Fruit fly (Drosophila melanogaster): ENCODE measurements around the gene CG31445.

DNA sequence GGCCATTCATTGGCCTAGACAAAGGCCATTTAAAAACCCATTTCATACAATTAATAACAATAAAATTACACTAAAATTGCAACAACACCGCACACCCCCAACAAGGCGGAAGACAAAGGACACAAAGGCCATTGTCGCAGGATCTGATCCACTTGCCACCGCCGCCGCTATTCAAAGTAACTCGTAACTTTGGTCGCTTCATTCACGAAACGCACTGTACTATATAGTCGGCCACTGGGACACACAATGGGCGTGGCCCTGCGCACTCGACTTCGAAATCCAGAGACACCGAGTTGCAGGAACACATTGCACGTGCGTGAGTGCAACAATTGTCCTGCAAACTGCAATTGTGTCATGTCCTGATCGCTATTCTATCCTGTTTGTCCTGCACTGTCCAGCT is 48.8 kb upstream of the CG31445 start:
- no peak for TF ChIP-seq toe (GFP tag; optimal IDR thresholded peaks at IDR 0.05)
- no peak for TF ChIP-seq Mnt (GFP tag; optimal IDR thresholded peaks at IDR 0.05)
- no peak for TF ChIP-seq bab1 (GFP tag; optimal IDR thresholded peaks at IDR 0.05)
- no peak for TF ChIP-seq tj (GFP tag; optimal IDR thresholded peaks at IDR 0.05)
- no peak for TF ChIP-seq CG11617 (GFP tag; optimal IDR thresholded peaks at IDR 0.05)
- TF ChIP-seq CG12768 (GFP tag; optimal IDR thresholded peaks at IDR 0.05): no peak
- no peak for TF ChIP-seq cnc (optimal IDR thresholded peaks at IDR 0.05)
- TF ChIP-seq CG7045 (GFP tag; optimal IDR thresholded peaks at IDR 0.05): no peak
- no peak for TF ChIP-seq Crg-1 (GFP tag; optimal IDR thresholded peaks at IDR 0.05)
- TF ChIP-seq Clk (GFP tag; optimal IDR thresholded peaks at IDR 0.05): no peak
- TF ChIP-seq CG14711 (tag; optimal IDR thresholded peaks at IDR 0.05): no peak
- no peak for TF ChIP-seq pad (GFP tag; optimal IDR thresholded peaks at IDR 0.05)
- no peak for TF ChIP-seq CG5204 (GFP tag; optimal IDR thresholded peaks at IDR 0.05)

All from whole organism, adult.